Worm (Caenorhabditis elegans): ENCODE results near the gene W06F12.3.

- TF ChIP-seq madf-8 (GFP tag; conservative IDR thresholded peaks at IDR 0.05) (no peak), attf-5 (GFP tag; optimal IDR thresholded peaks at IDR 0.05) (no peak), somi-1 (GFP tag; optimal IDR thresholded peaks at IDR 0.05) (no peak), Y53G8AR.9 (GFP tag; conservative IDR thresholded peaks at IDR 0.05) (no peak), F49E8.2 (tag; optimal IDR thresholded peaks at IDR 0.05; ENCODE audit: insufficient read depth) (no peak), efl-1 (GFP tag; optimal IDR thresholded peaks at IDR 0.05) (no peak), unc-62 (GFP tag; optimal IDR thresholded peaks at IDR 0.05) (no peak), snpc-3.4 (tag; optimal IDR thresholded peaks at IDR 0.05) (no peak), F57C9.4 (tag; optimal IDR thresholded peaks at IDR 0.05) (no peak), pha-4 (tag; optimal IDR thresholded peaks at IDR 0.05) (no peak), atf-7 (tag; optimal IDR thresholded peaks at IDR 0.05) (no peak), unc-130 (GFP tag; optimal IDR thresholded peaks at IDR 0.05) (no peak), Y67H2A.10 (GFP tag; conservative IDR thresholded peaks at IDR 0.05) (no peak)
These were observed 5.1 kb upstream of the W06F12.3 start for ce11 chrIII:13729760-13730159.

Measured in whole organism, young adult.